Worm (Caenorhabditis elegans) whole organism, L4 larva: ENCODE data around the gene F40F9.3.

Experiments used
- R02D3.7 ChIP-seq: fragments of 150-350 bp; sonication (generic microtip); optimal IDR thresholded peaks from 3 replicates; lab custom pipeline; 2014; ENCODE audit warnings: missing biosample characterization, missing genetic modification characterization
- Y5F2A.4 ChIP-seq: fragments of 200-800 bp; sonication (Bioruptor generic); optimal IDR thresholded peaks from 2 replicates; lab custom pipeline; 2018; ENCODE audit warnings: mild to moderate bottlenecking, missing genetic modification characterization, missing compliant biosample characterization
- ama-1 ChIP-seq: fragments of 150-350 bp; optimal IDR thresholded peaks from 2 replicates; lab custom pipeline; 2014; ENCODE audit warnings: inconsistent platforms, mixed read lengths
- lin-38 ChIP-seq: fragments of 200-800 bp; sonication (Bioruptor generic); IDR thresholded peaks from 2 replicates; pipeline ENCODE4 v1.3.6; 2022; ENCODE audit warnings: missing genetic modification reagents, missing genetic modification characterization, missing compliant biosample characterization
- lir-3 ChIP-seq: sonication (generic microtip); optimal IDR thresholded peaks from 2 replicates; lab custom pipeline; 2016; ENCODE audit warnings: mild to moderate bottlenecking, missing genetic modification characterization, missing compliant biosample characterization
- madf-5 ChIP-seq, 2 experiments: fragments of 200-800 bp; sonication (Bioruptor generic); IDR thresholded peaks; 2 replicates each; pipeline ENCODE4 v1.3.6; 2022; ENCODE audit warnings: missing compliant biosample characterization in 2 of 2, missing genetic modification characterization in 2 of 2
- nhr-48 ChIP-seq: sonication (generic microtip); optimal IDR thresholded peaks from 2 replicates; lab custom pipeline; 2016; ENCODE audit warnings: mild to moderate bottlenecking, missing genetic modification characterization, missing compliant biosample characterization
- snpc-4 ChIP-seq: fragments of 150-350 bp; optimal IDR thresholded peaks from 2 replicates; lab custom pipeline; 2014; ENCODE audit warnings: missing biosample characterization, missing genetic modification characterization

ce11 chrV:9756242-9756641 is 41.2 kb downstream of the F40F9.3 start, which contains the start of gene hrg-3:
- TF ChIP-seq snpc-4 (tag; lab: Kevin White, UChicago) = no peak
- no peak for TF ChIP-seq R02D3.7 (tag; lab: Kevin White, UChicago)
- no peak for TF ChIP-seq Y5F2A.4
- no peak for TF ChIP-seq ama-1 (lab: Kevin White, UChicago)
- TF ChIP-seq lir-3 (tag; lab: Kevin White, UChicago) = no peak
- TF ChIP-seq lin-38 (GFP tag; lab: Robert Waterston, UW) = no peak
- TF ChIP-seq nhr-48 (tag; lab: Kevin White, UChicago) = no peak
- no peak for TF ChIP-seq madf-5 (GFP tag; IDR thresholded peaks at IDR 0.05; lab: Robert Waterston, UW)
